Worm (Caenorhabditis elegans): ENCODE results near the gene srh-148.
"Not testable (repeated sequence)": the region's sequence is repeated elsewhere in the genome, so short reads cannot be mapped to it uniquely, and the experiment has no call there.

The srh-148 gene

DNA sequence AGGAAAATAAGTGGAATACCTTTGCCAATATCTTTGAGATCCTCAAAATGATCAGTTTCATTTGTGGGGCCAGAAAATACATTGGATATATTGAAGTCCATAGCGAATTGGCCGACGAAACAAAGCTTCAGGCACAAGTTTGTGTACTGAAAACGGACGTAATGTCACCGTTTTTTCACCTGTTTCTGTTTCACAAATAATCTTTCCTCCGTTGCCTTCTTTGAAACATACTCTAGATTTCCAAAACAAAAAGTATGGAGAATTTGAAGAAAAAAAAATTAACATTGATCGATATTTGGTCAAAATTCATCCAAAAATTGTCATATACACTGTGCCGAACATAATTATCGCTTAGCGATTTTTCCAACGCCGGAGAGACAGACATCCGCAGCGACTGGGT lies 4.4 kb upstream of the srh-148 start, which contains the start of gene srz-12:
TSS of gene srz-12 (minus strand) at position 101 of the 400 bp plus-strand sequence.
- TF ChIP-seq eor-1 (tag; optimal IDR thresholded peaks at IDR 0.05) (no peak), unc-62 (GFP tag; optimal IDR thresholded peaks at IDR 0.05) (no peak), sea-2 (GFP tag; optimal IDR thresholded peaks at IDR 0.05) (no peak), lin-39 (tag; optimal IDR thresholded peaks at IDR 0.05) (no peak), nhr-237 (tag; optimal IDR thresholded peaks at IDR 0.05) (no peak), nhr-28 (tag; optimal IDR thresholded peaks at IDR 0.05) (no peak), nfya-1 (tag; optimal IDR thresholded peaks at IDR 0.05; ENCODE audit: insufficient read depth) (no peak), zag-1 (tag; optimal IDR thresholded peaks at IDR 0.05) (no peak)

DNA sequence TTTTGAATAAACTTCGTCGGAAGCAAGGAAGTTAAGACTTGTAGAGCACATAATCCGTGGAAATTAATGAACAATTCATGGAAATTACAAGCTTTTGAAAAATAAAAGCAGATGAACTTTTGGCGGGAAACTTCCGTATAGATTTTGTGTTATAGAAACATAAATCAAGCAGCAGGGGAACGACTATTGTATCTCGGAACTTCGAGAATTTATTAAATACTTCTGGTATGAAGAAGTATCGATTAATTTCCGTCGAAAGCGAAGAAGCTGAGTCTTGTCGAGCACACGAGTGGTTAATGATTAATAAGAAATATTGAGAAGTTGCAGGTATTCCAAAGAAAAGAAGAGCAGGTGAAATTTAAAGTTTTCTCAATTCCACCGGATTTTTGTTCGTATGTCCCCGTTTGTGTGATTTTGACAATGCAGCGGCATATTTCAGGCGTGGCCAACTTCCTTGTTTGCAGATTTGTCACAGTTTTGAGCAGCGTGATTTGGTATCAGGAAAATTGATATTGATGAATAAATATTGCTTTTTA lies 7.8 kb downstream of the srh-148 start, which contains the start of gene srh-147:
TSS of gene srh-147 (minus strand) at position 51 of the 536 bp plus-strand sequence.
- not testable (repeated sequence) for TF ChIP-seq pha-4, fos-1, aly-2 (tag; optimal IDR thresholded peaks at IDR 0.05)

DNA sequence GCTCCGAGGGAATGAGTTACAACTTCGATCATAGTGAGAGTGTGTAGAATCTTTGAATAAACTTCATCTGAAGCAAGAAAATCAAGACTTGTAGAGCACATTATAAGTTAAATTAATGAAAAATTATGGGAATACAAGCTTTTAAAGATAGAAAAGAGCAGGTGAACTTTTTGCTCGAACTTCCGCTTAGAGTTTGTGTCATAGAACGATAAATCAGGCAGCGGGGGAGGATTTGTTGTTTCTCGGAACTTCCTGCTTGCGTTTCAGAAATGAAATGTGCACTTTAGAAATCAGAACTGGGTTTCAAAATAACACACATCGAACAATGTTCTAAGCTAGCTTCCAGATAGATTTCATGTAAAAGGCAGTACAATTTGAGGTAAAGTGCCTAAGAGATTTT lies 17.1 kb downstream of the srh-148 start, which contains the start of gene srh-149:
TSS of gene srh-149 (minus strand) at position 101 of the 400 bp plus-strand sequence.
- TF ChIP-seq ceh-28 (tag; optimal IDR thresholded peaks at IDR 0.05), result no peak
- TF ChIP-seq unc-62 (GFP tag; optimal IDR thresholded peaks at IDR 0.05), result no peak
- no peak for TF ChIP-seq hmg-11 (tag; optimal IDR thresholded peaks at IDR 0.05)
- TF ChIP-seq elt-1 (tag; optimal IDR thresholded peaks at IDR 0.05), result no peak
- no peak for TF ChIP-seq ztf-4 (tag; optimal IDR thresholded peaks at IDR 0.05)
- TF ChIP-seq nhr-12 (tag; optimal IDR thresholded peaks at IDR 0.05), result no peak
- TF ChIP-seq sea-2 (GFP tag; optimal IDR thresholded peaks at IDR 0.05), result no peak

DNA sequence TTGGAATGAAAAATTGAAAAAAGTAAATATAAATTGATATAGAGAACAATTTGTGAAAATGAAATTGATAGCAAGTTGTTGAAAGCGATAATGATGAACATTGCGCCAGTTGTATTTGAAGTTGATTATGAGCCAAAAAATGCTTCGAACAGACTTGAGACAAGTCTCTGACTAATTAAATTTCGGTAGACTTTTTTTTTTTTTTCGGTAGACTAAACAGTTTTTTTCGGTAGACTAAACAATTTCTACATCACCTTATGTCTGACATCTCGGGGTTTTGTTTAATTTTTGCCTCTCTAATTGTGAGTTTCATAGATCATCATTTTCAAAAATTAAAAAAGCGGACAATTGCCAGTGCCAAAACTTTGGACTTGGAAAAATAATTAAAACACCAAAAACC lies 24.6 kb downstream of the srh-148 start, which contains the start of gene srbc-54:
TSS of gene srbc-54 (minus strand) at position 101 of the 400 bp plus-strand sequence.
- TF ChIP-seq ama-1 (optimal IDR thresholded peaks at IDR 0.05) (no peak), lin-39 (tag; optimal IDR thresholded peaks at IDR 0.05) (no peak), lin-15B (tag; optimal IDR thresholded peaks at IDR 0.05) (no peak), ztf-4 (tag; optimal IDR thresholded peaks at IDR 0.05) (no peak), hmg-11 (tag; optimal IDR thresholded peaks at IDR 0.05) (no peak), elt-2 (tag; optimal IDR thresholded peaks at IDR 0.05) (no peak), skn-1 (tag; optimal IDR thresholded peaks at IDR 0.05) (no peak), nfya-1 (tag; optimal IDR thresholded peaks at IDR 0.05; ENCODE audit: insufficient read depth) (no peak), R02D3.7 (tag; optimal IDR thresholded peaks at IDR 0.05) (no peak), nhr-43 (tag; optimal IDR thresholded peaks at IDR 0.05; ENCODE audit: poor library complexity, severe bottlenecking) (no peak)

DNA sequence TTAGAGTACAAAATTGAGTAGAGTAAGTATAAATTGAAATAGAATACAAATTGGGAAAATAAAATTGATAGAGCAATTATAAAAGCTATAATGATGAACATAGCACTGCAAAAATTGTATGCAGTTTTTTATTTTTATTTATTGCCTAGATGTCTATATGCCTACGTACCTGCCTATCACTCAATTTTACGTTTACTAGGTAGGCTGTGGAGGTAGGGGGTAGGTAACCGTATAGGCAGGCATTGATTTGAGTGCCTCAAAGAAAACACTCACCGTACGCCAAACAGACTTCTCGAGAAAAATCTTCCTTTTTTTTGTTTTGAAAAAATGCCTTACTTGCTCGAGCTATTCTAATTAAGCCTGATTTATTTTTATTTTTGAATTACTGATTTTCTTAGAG lies 26.6 kb downstream of the srh-148 start, which contains the start of gene srbc-56:
TSS of gene srbc-56 (minus strand) at position 101 of the 400 bp plus-strand sequence.
- no peak for TF ChIP-seq elt-2 (tag; optimal IDR thresholded peaks at IDR 0.05)
- no peak for TF ChIP-seq lin-39 (tag; optimal IDR thresholded peaks at IDR 0.05)
- no peak for TF ChIP-seq nhr-12 (tag; optimal IDR thresholded peaks at IDR 0.05)
- no peak for TF ChIP-seq pqm-1 (tag; optimal IDR thresholded peaks at IDR 0.05)
- no peak for TF ChIP-seq R02D3.7 (tag; optimal IDR thresholded peaks at IDR 0.05)
- no peak for TF ChIP-seq nhr-25 (tag; optimal IDR thresholded peaks at IDR 0.05)
- no peak for TF ChIP-seq nhr-28 (tag; optimal IDR thresholded peaks at IDR 0.05)
- no peak for TF ChIP-seq ZK546.5 (tag; optimal IDR thresholded peaks at IDR 0.05)
- no peak for TF ChIP-seq unc-62 (GFP tag; optimal IDR thresholded peaks at IDR 0.05)
- TF ChIP-seq pha-4 (tag; optimal IDR thresholded peaks at IDR 0.05), result no peak
- TF ChIP-seq nhr-43 (tag; optimal IDR thresholded peaks at IDR 0.05; ENCODE audit: poor library complexity, severe bottlenecking), result no peak
- TF ChIP-seq ceh-9 (tag; optimal IDR thresholded peaks at IDR 0.05), result no peak
- TF ChIP-seq hmg-11 (tag; optimal IDR thresholded peaks at IDR 0.05), result no peak
- TF ChIP-seq ztf-4 (tag; optimal IDR thresholded peaks at IDR 0.05), result no peak
- no peak for TF ChIP-seq tbx-2 (tag; optimal IDR thresholded peaks at IDR 0.05)
- no peak for TF ChIP-seq nfya-1 (tag; optimal IDR thresholded peaks at IDR 0.05; ENCODE audit: insufficient read depth)
- no peak for TF ChIP-seq ztf-11 (tag; optimal IDR thresholded peaks at IDR 0.05)

DNA sequence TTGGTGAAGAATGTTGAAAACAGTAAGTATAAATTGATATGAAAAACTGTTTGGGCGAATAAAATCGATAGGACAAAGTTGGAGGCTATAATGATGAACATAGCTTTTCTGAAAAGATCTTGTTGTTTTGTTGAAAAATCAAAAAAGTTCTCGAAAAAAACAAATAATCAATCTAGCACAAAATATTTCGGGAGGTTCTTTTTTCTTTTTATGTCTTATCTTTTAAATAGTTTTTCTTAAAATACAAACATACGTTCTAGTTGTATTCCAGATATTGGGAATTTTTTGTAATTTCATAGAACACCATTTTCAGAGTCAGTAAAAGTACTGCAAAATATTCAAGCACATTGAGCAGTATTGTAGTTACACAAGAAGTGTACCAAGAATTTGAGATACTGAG lies 28.3 kb downstream of the srh-148 start, which contains the start of gene srbc-55:
TSS of gene srbc-55 (minus strand) at position 101 of the 400 bp plus-strand sequence.
- TF ChIP-seq lsy-12 (tag; optimal IDR thresholded peaks at IDR 0.05) (no peak), nhr-43 (tag; optimal IDR thresholded peaks at IDR 0.05; ENCODE audit: poor library complexity, severe bottlenecking) (no peak), nhr-23 (tag; optimal IDR thresholded peaks at IDR 0.05) (no peak), aly-2 (tag; optimal IDR thresholded peaks at IDR 0.05) (no peak), ceh-9 (tag; optimal IDR thresholded peaks at IDR 0.05) (no peak), lin-15B (tag; optimal IDR thresholded peaks at IDR 0.05) (no peak)
